Worm (Caenorhabditis elegans) whole organism, late embryonic: ENCODE results near the gene lst-4.

Experiments
- C38D4.7 ChIP-seq: fragments of 200-800 bp; sonication (Bioruptor generic); optimal IDR thresholded peaks from 2 replicates; lab custom pipeline; 2018; ENCODE audit warnings: mild to moderate bottlenecking, missing genetic modification characterization, moderate library complexity, missing compliant biosample characterization
- F13H6.1 ChIP-seq: sonication (generic microtip); optimal IDR thresholded peaks from 2 replicates; lab custom pipeline; 2016; ENCODE audit warnings: missing genetic modification characterization, missing compliant biosample characterization
- K09A11.1 ChIP-seq: sonication (generic microtip); optimal IDR thresholded peaks from 2 replicates; lab custom pipeline; 2017; ENCODE audit warnings: antibody characterized with exemption, mild to moderate bottlenecking, missing genetic modification characterization, missing compliant biosample characterization; ENCODE audit not compliant: insufficient read depth
- Y22D7AL.16 ChIP-seq: sonication (generic microtip); optimal IDR thresholded peaks from 2 replicates; lab custom pipeline; 2016; ENCODE audit warnings: missing genetic modification characterization, missing compliant biosample characterization
- ahr-1 ChIP-seq: sonication (generic microtip); optimal IDR thresholded peaks from 2 replicates; lab custom pipeline; 2016; ENCODE audit warnings: missing genetic modification characterization, missing compliant biosample characterization
- ceh-14 ChIP-seq: sonication (generic microtip); optimal IDR thresholded peaks from 2 replicates; lab custom pipeline; 2016; ENCODE audit warnings: missing genotype, missing genetic modification characterization, missing compliant biosample characterization
- ceh-18 ChIP-seq: sonication (generic microtip); optimal IDR thresholded peaks from 2 replicates; lab custom pipeline; 2016; ENCODE audit warnings: missing genetic modification characterization, missing compliant biosample characterization
- ceh-19 ChIP-seq: fragments of 200-800 bp; sonication (Bioruptor generic); optimal IDR thresholded peaks from 2 replicates; lab custom pipeline; 2018; ENCODE audit warnings: mild to moderate bottlenecking, missing genetic modification characterization, missing compliant biosample characterization
- ceh-2 ChIP-seq: sonication (generic microtip); optimal IDR thresholded peaks from 2 replicates; lab custom pipeline; 2016; ENCODE audit warnings: missing genotype, missing genetic modification characterization, missing compliant biosample characterization
- ceh-24 ChIP-seq: sonication (generic microtip); optimal IDR thresholded peaks from 2 replicates; lab custom pipeline; 2016; ENCODE audit warnings: mild to moderate bottlenecking, missing genetic modification characterization, missing compliant biosample characterization
- ceh-30 ChIP-seq: fragments of 150-350 bp; optimal IDR thresholded peaks from 2 replicates; lab custom pipeline; 2014; ENCODE audit warnings: missing biosample characterization, missing genetic modification characterization
- ceh-31 ChIP-seq: sonication (generic microtip); optimal IDR thresholded peaks from 2 replicates; lab custom pipeline; 2016; ENCODE audit warnings: missing genetic modification characterization, missing compliant biosample characterization
- ceh-34 ChIP-seq: sonication (generic microtip); optimal IDR thresholded peaks from 2 replicates; lab custom pipeline; 2016; ENCODE audit warnings: mild to moderate bottlenecking, missing genetic modification characterization, missing compliant biosample characterization
- ceh-45 ChIP-seq: fragments of 200-800 bp; sonication (Bioruptor generic); IDR thresholded peaks from 2 replicates; pipeline ENCODE4 v1.3.6; 2022; ENCODE audit warnings: missing genetic modification reagents, missing genetic modification characterization, missing compliant biosample characterization
- ceh-6 ChIP-seq: fragments of 200-800 bp; sonication (Bioruptor generic); optimal IDR thresholded peaks from 2 replicates; lab custom pipeline; 2018; ENCODE audit warnings: mild to moderate bottlenecking, missing genetic modification characterization, missing compliant biosample characterization
- ceh-9 ChIP-seq: sonication (generic microtip); optimal IDR thresholded peaks from 2 replicates; lab custom pipeline; 2016; ENCODE audit warnings: mild to moderate bottlenecking, missing genetic modification characterization, inconsistent platforms, missing compliant biosample characterization
- che-1 ChIP-seq: sonication (generic microtip); optimal IDR thresholded peaks from 2 replicates; lab custom pipeline; 2016; ENCODE audit warnings: mild to moderate bottlenecking, missing genetic modification characterization, missing compliant biosample characterization
- dmd-4 ChIP-seq: sonication (generic microtip); optimal IDR thresholded peaks from 2 replicates; lab custom pipeline; 2016; ENCODE audit warnings: borderline replicate concordance, missing genetic modification characterization, missing compliant biosample characterization
- dve-1 ChIP-seq: sonication (generic microtip); optimal IDR thresholded peaks from 2 replicates; lab custom pipeline; 2017; ENCODE audit warnings: antibody characterized with exemption, mild to moderate bottlenecking, missing genetic modification characterization, missing compliant biosample characterization
- elt-2 ChIP-seq: sonication (generic microtip); optimal IDR thresholded peaks from 2 replicates; lab custom pipeline; 2016; ENCODE audit warnings: missing genetic modification reagents, missing genetic modification characterization, missing compliant biosample characterization
- fax-1 ChIP-seq: sonication (generic microtip); optimal IDR thresholded peaks from 2 replicates; lab custom pipeline; 2016; ENCODE audit warnings: missing genotype, missing genetic modification characterization, missing compliant biosample characterization
- fkh-6 ChIP-seq: sonication (generic microtip); optimal IDR thresholded peaks from 2 replicates; lab custom pipeline; 2016; ENCODE audit warnings: missing genetic modification characterization, missing compliant biosample characterization
- hlh-13 ChIP-seq: fragments of 200-800 bp; sonication (Bioruptor generic); optimal IDR thresholded peaks from 2 replicates; lab custom pipeline; 2018; ENCODE audit warnings: mild to moderate bottlenecking, missing genetic modification characterization, missing compliant biosample characterization
- hlh-15 ChIP-seq: sonication (generic microtip); optimal IDR thresholded peaks from 2 replicates; lab custom pipeline; 2016; ENCODE audit warnings: missing genetic modification characterization, missing compliant biosample characterization
- hlh-30 ChIP-seq: sonication (generic microtip); optimal IDR thresholded peaks from 2 replicates; lab custom pipeline; 2017; ENCODE audit warnings: antibody characterized with exemption, missing genetic modification characterization, missing compliant biosample characterization; ENCODE audit not compliant: insufficient read depth
- madf-2 ChIP-seq: sonication (generic microtip); optimal IDR thresholded peaks from 2 replicates; lab custom pipeline; 2017; ENCODE audit warnings: missing genetic modification characterization, missing compliant biosample characterization
- nfya-1 ChIP-seq: sonication (generic microtip); optimal IDR thresholded peaks from 2 replicates; lab custom pipeline; 2017; ENCODE audit warnings: missing genetic modification characterization, mild to moderate bottlenecking, missing compliant biosample characterization, antibody characterized with exemption, moderate library complexity
- nhr-11 ChIP-seq: fragments of 150-350 bp; optimal IDR thresholded peaks from 2 replicates; lab custom pipeline; 2014; ENCODE audit warnings: missing biosample characterization, missing genetic modification characterization
- odd-2 ChIP-seq: sonication (generic microtip); optimal IDR thresholded peaks from 2 replicates; lab custom pipeline; 2017; ENCODE audit warnings: antibody characterized with exemption, mild to moderate bottlenecking, missing genetic modification characterization, missing compliant biosample characterization
- pax-1 ChIP-seq: fragments of 150-350 bp; optimal IDR thresholded peaks from 2 replicates; lab custom pipeline; 2014; ENCODE audit warnings: missing biosample characterization, missing genetic modification characterization
- pha-4 ChIP-seq: fragments of 150-350 bp; optimal IDR thresholded peaks from 2 replicates; lab custom pipeline; 2018; ENCODE audit warnings: missing biosample characterization, missing genetic modification reagents, missing genetic modification characterization
- sdc-2 ChIP-seq: sonication (generic microtip); optimal IDR thresholded peaks from 2 replicates; lab custom pipeline; 2016; ENCODE audit warnings: missing genotype, missing genetic modification characterization, missing compliant biosample characterization
- syd-9 ChIP-seq: sonication (generic microtip); optimal IDR thresholded peaks from 2 replicates; lab custom pipeline; 2016; ENCODE audit warnings: mild to moderate bottlenecking, missing genetic modification characterization, moderate library complexity, missing compliant biosample characterization
- tbx-2 ChIP-seq: sonication (generic microtip); optimal IDR thresholded peaks from 2 replicates; lab custom pipeline; 2016; ENCODE audit warnings: missing genetic modification characterization, missing compliant biosample characterization
- tbx-7 ChIP-seq: sonication (generic microtip); optimal IDR thresholded peaks from 2 replicates; lab custom pipeline; 2016; ENCODE audit warnings: missing genotype, missing genetic modification characterization, missing compliant biosample characterization
- unc-42 ChIP-seq: sonication (generic microtip); optimal IDR thresholded peaks from 2 replicates; lab custom pipeline; 2016; ENCODE audit warnings: missing genotype, missing genetic modification characterization, missing compliant biosample characterization

Gene lst-4

ce11 chrIV:14069760-14070159, at the start of gene lst-4:
Gene lst-4, minus strand, starts transcription at chrIV:14069860.
- no peak for TF ChIP-seq nhr-11 (tag; lab: Kevin White, UChicago)
- peak; percentile 14 for TF ChIP-seq ceh-34
- no peak for TF ChIP-seq ceh-18 (tag; lab: Kevin White, UChicago)
- TF ChIP-seq madf-2 (tag; lab: Kevin White, UChicago): no peak
- no peak for TF ChIP-seq fax-1 (tag; lab: Kevin White, UChicago)

ce11 chrIV:14119327-14119726, 49.7 kb upstream of the lst-4 start:
- peak; percentile 98 for TF ChIP-seq nfya-1 (tag; lab: Kevin White, UChicago)
- TF ChIP-seq Y22D7AL.16 (tag; lab: Kevin White, UChicago): no peak
- TF ChIP-seq, all 69 proteins: peak for 1

- TF ChIP-seq ceh-31 (tag; lab: Kevin White, UChicago) (no peak), Y22D7AL.16 (tag; lab: Kevin White, UChicago) (no peak), tbx-7 (no peak), pax-1 (no peak), hlh-13 (GFP tag; lab: Kevin White, UChicago) (no peak), K09A11.1 (tag; lab: Kevin White, UChicago) (no peak), ceh-14 (tag; lab: Kevin White, UChicago) (no peak), tbx-2 (tag; lab: Kevin White, UChicago) (no peak), ceh-19 (GFP tag; lab: Kevin White, UChicago) (no peak), nhr-11 (tag; lab: Kevin White, UChicago) (no peak), fkh-6 (tag; lab: Kevin White, UChicago) (no peak), dmd-4 (no peak), dve-1 (tag; lab: Kevin White, UChicago) (no peak), hlh-15 (no peak), ceh-18 (tag; lab: Kevin White, UChicago) (no peak), ceh-2 (tag; lab: Kevin White, UChicago) (no peak), ceh-24 (no peak)
Observed at ce11 chrIV:14115556-14115955, 45.9 kb upstream of the lst-4 start.

ce11 chrIV:14115045-14115444, 45.4 kb upstream of the lst-4 start:
- no peak for TF ChIP-seq ahr-1
- no peak for TF ChIP-seq ceh-34
- TF ChIP-seq ceh-19 (GFP tag; lab: Kevin White, UChicago): no peak
- TF ChIP-seq syd-9 (tag; lab: Kevin White, UChicago): no peak
- no peak for TF ChIP-seq hlh-30 (tag; lab: Kevin White, UChicago)
- no peak for TF ChIP-seq nhr-11 (tag; lab: Kevin White, UChicago)
- no peak for TF ChIP-seq fkh-6 (tag; lab: Kevin White, UChicago)
- TF ChIP-seq unc-42 (tag; lab: Kevin White, UChicago): no peak
- no peak for TF ChIP-seq elt-2 (tag; lab: Kevin White, UChicago)
- no peak for TF ChIP-seq ceh-45 (GFP tag; lab: Robert Waterston, UW)
- no peak for TF ChIP-seq tbx-7
- TF ChIP-seq tbx-2 (tag; lab: Kevin White, UChicago): no peak
- TF ChIP-seq ceh-18 (tag; lab: Kevin White, UChicago): no peak
- no peak for TF ChIP-seq pax-1
- TF ChIP-seq ceh-14 (tag; lab: Kevin White, UChicago): no peak
- TF ChIP-seq ceh-2 (tag; lab: Kevin White, UChicago): no peak
- TF ChIP-seq dve-1 (tag; lab: Kevin White, UChicago): no peak
- TF ChIP-seq odd-2 (tag; lab: Kevin White, UChicago): no peak

- TF ChIP-seq ceh-6 (no peak), ceh-9 (no peak), che-1 (no peak), K09A11.1 (tag; lab: Kevin White, UChicago) (no peak)
Observed at ce11 chrIV:14114357-14114756, 44.7 kb upstream of the lst-4 start.

ce11 chrIV:14113621-14114020, 44.0 kb upstream of the lst-4 start:
- no peak for TF ChIP-seq sdc-2
- no peak for TF ChIP-seq F13H6.1 (tag; lab: Kevin White, UChicago)
- no peak for TF ChIP-seq C38D4.7 (GFP tag; lab: Kevin White, UChicago)
- no peak for TF ChIP-seq ceh-30 (tag; lab: Kevin White, UChicago)
- no peak for TF ChIP-seq ceh-24
- TF ChIP-seq pha-4: no peak
